Worm (Caenorhabditis elegans) whole organism, young adult: ENCODE measurements around the gene bus-18.

Experiments used
- B0035.1 ChIP-seq: sonication (generic microtip); optimal IDR thresholded peaks from 2 replicates; lab custom pipeline; 2016; ENCODE audit warnings: missing genetic modification characterization, mild to moderate bottlenecking, missing compliant biosample characterization, missing genotype, missing genetic modification reagents
- D2030.7 ChIP-seq: fragments of 200-800 bp; sonication (Bioruptor generic); IDR thresholded peaks from 2 replicates; pipeline ENCODE4 v1.3.6; 2022; ENCODE audit warnings: missing genetic modification reagents, missing genetic modification characterization, missing compliant biosample characterization
- F10E7.11 ChIP-seq: sonication (generic microtip); optimal IDR thresholded peaks from 2 replicates; lab custom pipeline; 2017; ENCODE audit warnings: mild to moderate bottlenecking, missing genetic modification characterization, moderate library complexity, missing compliant biosample characterization
- F33H1.4 ChIP-seq: fragments of 200-800 bp; sonication (Bioruptor generic); IDR thresholded peaks from 2 replicates; pipeline ENCODE4 v1.3.6; 2022; ENCODE audit warnings: missing genetic modification reagents, missing genetic modification characterization, missing compliant biosample characterization
- F49E8.2 ChIP-seq: sonication (generic microtip); optimal IDR thresholded peaks from 3 replicates; lab custom pipeline; 2017; ENCODE audit warnings: missing genetic modification characterization, mild to moderate bottlenecking, missing compliant biosample characterization, antibody characterized with exemption, moderate library complexity; ENCODE audit not compliant: insufficient read depth
- K12H6.12 ChIP-seq: fragments of 200-800 bp; sonication (Bioruptor generic); optimal IDR thresholded peaks from 2 replicates; lab custom pipeline; 2018; ENCODE audit warnings: mild to moderate bottlenecking, missing genetic modification characterization, missing compliant biosample characterization
- Y79H2A.3 ChIP-seq: fragments of 200-800 bp; sonication (Bioruptor generic); conservative IDR thresholded peaks from 2 replicates; pipeline ENCODE4 v1.3.6; 2022; ENCODE audit warnings: missing genetic modification reagents, missing genetic modification characterization, missing compliant biosample characterization
- ama-1 ChIP-seq, 3 experiments: fragments of 150-350 bp in 1 of 3; sonication (generic microtip) in 2 of 3; optimal IDR thresholded peaks; 2 replicates each; lab custom pipeline; 2014 to 2018; ENCODE audit warnings: missing biosample characterization in 2 of 3, missing genetic modification characterization in 2 of 3, missing genetic modification reagents in 2 of 3
- cebp-1 ChIP-seq, 2 experiments: fragments of 200-800 bp in 1 of 2; sonication (Bioruptor generic) in 1 of 2; sonication (generic microtip) in 1 of 2; IDR thresholded peaks in 1 of 2; optimal IDR thresholded peaks in 1 of 2; 2 replicates each; pipeline versions ENCODE4 v1.3.6 to Lab custom; 2017 to 2022; ENCODE audit warnings: missing compliant biosample characterization in 2 of 2, missing genetic modification characterization in 2 of 2, mild to moderate bottlenecking in 1 of 2, missing genetic modification reagents in 1 of 2, moderate library complexity in 1 of 2
- chd-7 ChIP-seq: sonication (generic microtip); optimal IDR thresholded peaks from 2 replicates; lab custom pipeline; 2016; ENCODE audit warnings: mild to moderate bottlenecking, missing genetic modification characterization, moderate library complexity, missing compliant biosample characterization
- dpl-1 ChIP-seq: fragments of 150-350 bp; optimal IDR thresholded peaks from 2 replicates; lab custom pipeline; 2014; ENCODE audit warnings: missing biosample characterization, missing genetic modification reagents, missing genetic modification characterization
- efl-1 ChIP-seq: fragments of 150-350 bp; optimal IDR thresholded peaks from 2 replicates; lab custom pipeline; 2014; ENCODE audit warnings: missing biosample characterization, missing genetic modification reagents, missing genetic modification characterization
- him-1 ChIP-seq: sonication (generic microtip); optimal IDR thresholded peaks from 2 replicates; lab custom pipeline; 2016; ENCODE audit warnings: missing genotype, missing genetic modification reagents, missing genetic modification characterization, missing compliant biosample characterization
- hlh-12 ChIP-seq: sonication (generic microtip); optimal IDR thresholded peaks from 2 replicates; lab custom pipeline; 2016; ENCODE audit warnings: missing genetic modification characterization, missing compliant biosample characterization
- hmg-1.2 ChIP-seq: fragments of 200-800 bp; sonication (Bioruptor generic); IDR thresholded peaks from 2 replicates; pipeline ENCODE4 v1.3.6; 2022; ENCODE audit warnings: missing genetic modification reagents, missing genetic modification characterization, missing compliant biosample characterization
- hrde-1 ChIP-seq: sonication (generic microtip); optimal IDR thresholded peaks from 2 replicates; lab custom pipeline; 2016; ENCODE audit warnings: missing genetic modification characterization, mild to moderate bottlenecking, missing compliant biosample characterization, moderate library complexity, missing genotype, missing genetic modification reagents, borderline replicate concordance
- lag-1 ChIP-seq: fragments of 200-800 bp; sonication (Bioruptor generic); IDR thresholded peaks from 2 replicates; pipeline ENCODE4 v1.3.6; 2022; ENCODE audit warnings: missing genetic modification reagents, missing genetic modification characterization, missing compliant biosample characterization
- lin-35 ChIP-seq, 3 experiments: fragments of 150-350 bp in 2 of 3; sonication (generic microtip) in 1 of 3; optimal IDR thresholded peaks; 2 replicates each; lab custom pipeline; 2014 to 2018; ENCODE audit warnings: missing biosample characterization in 3 of 3, missing genetic modification characterization in 3 of 3, missing genetic modification reagents in 3 of 3
- lir-1 ChIP-seq: fragments of 200-800 bp; sonication (Bioruptor generic); conservative IDR thresholded peaks from 2 replicates; pipeline ENCODE4 v1.3.6; 2022; ENCODE audit warnings: missing genetic modification reagents, missing genetic modification characterization, missing compliant biosample characterization
- lsl-1 ChIP-seq: fragments of 200-800 bp; sonication (Bioruptor generic); optimal IDR thresholded peaks from 2 replicates; lab custom pipeline; 2018; ENCODE audit warnings: mild to moderate bottlenecking, missing genetic modification characterization, moderate library complexity, missing compliant biosample characterization
- lsy-27 ChIP-seq: sonication (generic microtip); optimal IDR thresholded peaks from 2 replicates; lab custom pipeline; 2017; ENCODE audit warnings: missing genetic modification characterization, mild to moderate bottlenecking, missing compliant biosample characterization, antibody characterized with exemption, missing genotype, borderline replicate concordance; ENCODE audit not compliant: insufficient read depth
- madf-3 ChIP-seq: fragments of 200-800 bp; sonication (Bioruptor generic); IDR thresholded peaks from 2 replicates; pipeline ENCODE4 v1.3.6; 2022; ENCODE audit warnings: missing genetic modification reagents, missing genetic modification characterization, missing compliant biosample characterization
- madf-6 ChIP-seq: fragments of 200-800 bp; sonication (Bioruptor generic); IDR thresholded peaks from 2 replicates; pipeline ENCODE4 v1.3.6; 2022; ENCODE audit warnings: missing genetic modification reagents, missing genetic modification characterization, missing compliant biosample characterization
- madf-8 ChIP-seq: fragments of 200-800 bp; sonication (Bioruptor generic); conservative IDR thresholded peaks from 2 replicates; pipeline ENCODE4 v1.3.6; 2022; ENCODE audit warnings: missing genetic modification reagents, missing genetic modification characterization, missing compliant biosample characterization
- mcd-1 ChIP-seq: fragments of 200-800 bp; sonication (Bioruptor generic); IDR thresholded peaks from 2 replicates; pipeline ENCODE4 v1.3.6; 2022; ENCODE audit warnings: missing genetic modification reagents, missing genetic modification characterization, missing compliant biosample characterization
- mxl-1 ChIP-seq: sonication (generic microtip); optimal IDR thresholded peaks from 2 replicates; lab custom pipeline; 2016; ENCODE audit warnings: missing genetic modification characterization, missing compliant biosample characterization
- nfya-1 ChIP-seq: sonication (generic microtip); optimal IDR thresholded peaks from 2 replicates; lab custom pipeline; 2017; ENCODE audit warnings: antibody characterized with exemption, missing compliant biosample characterization, missing genetic modification characterization, borderline replicate concordance; ENCODE audit not compliant: insufficient read depth
- nhr-179 ChIP-seq: sonication (generic microtip); optimal IDR thresholded peaks from 2 replicates; lab custom pipeline; 2016; ENCODE audit warnings: mild to moderate bottlenecking, missing genetic modification characterization, missing compliant biosample characterization
- nhr-90 ChIP-seq: sonication (generic microtip); optimal IDR thresholded peaks from 2 replicates; lab custom pipeline; 2016; ENCODE audit warnings: missing genotype, mild to moderate bottlenecking, missing genetic modification characterization, missing compliant biosample characterization
- repo-1 ChIP-seq: sonication (generic microtip); optimal IDR thresholded peaks from 2 replicates; lab custom pipeline; 2017; ENCODE audit warnings: mild to moderate bottlenecking, missing genetic modification characterization, missing compliant biosample characterization
- snpc-3.4 ChIP-seq: sonication (generic microtip); optimal IDR thresholded peaks from 2 replicates; lab custom pipeline; 2017; ENCODE audit warnings: missing genetic modification characterization, mild to moderate bottlenecking, missing compliant biosample characterization, antibody characterized with exemption, moderate library complexity, missing genotype, missing genetic modification reagents
- xnd-1 ChIP-seq: sonication (generic microtip); optimal IDR thresholded peaks from 2 replicates; lab custom pipeline; 2016; ENCODE audit warnings: missing genotype, missing genetic modification reagents, missing genetic modification characterization, missing compliant biosample characterization
- ztf-18 ChIP-seq: sonication (generic microtip); optimal IDR thresholded peaks from 2 replicates; lab custom pipeline; 2016; ENCODE audit warnings: missing genotype, mild to moderate bottlenecking, missing genetic modification characterization, missing compliant biosample characterization
- ztf-28 ChIP-seq: fragments of 200-800 bp; sonication (Bioruptor generic); IDR thresholded peaks from 2 replicates; pipeline ENCODE4 v1.3.6; 2022; ENCODE audit warnings: missing genetic modification reagents, missing genetic modification characterization, missing compliant biosample characterization

bus-18 gene

DNA sequence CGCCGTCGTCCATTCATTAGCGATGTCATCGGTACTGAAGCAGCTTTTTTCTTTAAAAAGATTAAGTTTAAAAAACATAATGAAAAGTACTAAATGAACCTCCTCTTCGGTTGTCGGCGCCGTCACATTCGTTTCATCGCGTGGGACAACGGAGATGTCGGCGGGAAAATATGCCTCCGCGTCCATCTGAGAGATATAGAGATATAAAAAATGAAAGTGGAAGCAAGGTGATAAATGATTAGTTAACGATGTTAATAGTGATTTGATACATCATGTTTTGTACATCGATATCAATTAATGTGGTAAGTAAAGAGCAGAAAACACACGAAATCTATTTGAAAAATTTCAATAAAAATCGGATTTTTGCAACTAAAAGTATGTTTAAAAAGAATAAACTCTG, 13.7 kb downstream of the bus-18 start, which contains the start of gene F55A11.7:
TSS of gene F55A11.7 (minus strand) at position 186 of the 400 bp plus-strand sequence.
- TF ChIP-seq lsy-27 (tag; lab: Kevin White, UChicago) (no peak), ztf-18 (no peak), snpc-3.4 (no peak), hrde-1 (tag; lab: Kevin White, UChicago) (no peak), ama-1 (optimal IDR thresholded peaks at IDR 0.05; lab: Kevin White, UChicago) (no peak), ama-1 (GFP tag; optimal IDR thresholded peaks at IDR 0.05; lab: Kevin White, UChicago) (no peak), hmg-1.2 (GFP tag; lab: Robert Waterston, UW) (no peak), nfya-1 (tag; lab: Kevin White, UChicago) (no peak), lin-35 (GFP tag; optimal IDR thresholded peaks at IDR 0.05; lab: Kevin White, UChicago) (no peak)

DNA sequence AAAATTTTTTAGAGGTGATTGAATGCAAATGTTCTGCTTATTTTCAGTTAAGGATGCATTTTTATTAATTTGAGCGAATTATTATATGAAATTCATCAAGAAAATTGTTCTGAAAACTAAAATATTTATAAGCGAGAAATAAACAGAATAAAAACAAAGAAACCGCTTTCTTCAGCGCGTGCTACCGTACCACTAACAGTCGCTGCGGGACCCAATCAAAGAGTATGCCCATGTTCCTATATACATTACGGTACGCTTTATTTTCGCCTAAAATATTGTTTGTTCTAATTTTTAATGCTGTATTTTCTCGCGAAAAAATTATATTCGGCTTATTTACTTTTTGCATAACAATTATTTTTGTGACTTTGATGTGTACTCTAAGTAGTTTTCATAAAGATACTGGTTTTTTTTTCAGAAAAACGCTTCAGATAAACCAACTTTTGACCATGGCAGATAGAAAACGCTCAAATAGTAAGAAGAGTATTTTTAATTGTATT, 14.3 kb downstream of the bus-18 start, which contains the start of gene F55A11.8:
TSS of gene F55A11.8 (plus strand) at position 447 of the 497 bp plus-strand sequence.
- TF ChIP-seq lag-1 (GFP tag; lab: Robert Waterston, UW), result no peak
- no peak for TF ChIP-seq nhr-90 (tag; lab: Kevin White, UChicago)
- peak; percentile 13; the same call in 1 of the 2 replicates for TF ChIP-seq hmg-1.2 (GFP tag; lab: Robert Waterston, UW)
- peak; percentile 50 for TF ChIP-seq him-1
- peak; percentile 86 for TF ChIP-seq xnd-1 (tag; lab: Kevin White, UChicago)
- no peak for TF ChIP-seq lir-1
- TF ChIP-seq dpl-1 (GFP tag; lab: Kevin White, UChicago), result no peak
- no peak for TF ChIP-seq cebp-1 (GFP tag; IDR thresholded peaks at IDR 0.05; lab: Robert Waterston, UW)
- no peak for TF ChIP-seq cebp-1 (tag; optimal IDR thresholded peaks at IDR 0.05; lab: Kevin White, UChicago)
- peak; percentile 25 for TF ChIP-seq F49E8.2 (tag; lab: Kevin White, UChicago)
- TF ChIP-seq Y79H2A.3 (GFP tag; lab: Robert Waterston, UW), result no peak
- 0 out of 2 replicates have a peak, but pooled peaks have one; percentile 55 for TF ChIP-seq madf-3 (GFP tag; lab: Robert Waterston, UW)
- peak; percentile 64 for TF ChIP-seq efl-1 (GFP tag; lab: Kevin White, UChicago)
- peak; percentile 92 for TF ChIP-seq F33H1.4 (GFP tag; lab: Robert Waterston, UW)
- peak; percentile 89 for TF ChIP-seq madf-6 (GFP tag; lab: Robert Waterston, UW)
- TF ChIP-seq D2030.7 (GFP tag; lab: Robert Waterston, UW), result 0 out of 2 replicates have a peak, but pooled peaks have one; percentile 14
- TF ChIP-seq lsl-1 (GFP tag; lab: Kevin White, UChicago), result peak; percentile 95
- peak; percentile 62; the same call in 1 of the 2 replicates for TF ChIP-seq madf-8 (GFP tag; lab: Robert Waterston, UW)

DNA sequence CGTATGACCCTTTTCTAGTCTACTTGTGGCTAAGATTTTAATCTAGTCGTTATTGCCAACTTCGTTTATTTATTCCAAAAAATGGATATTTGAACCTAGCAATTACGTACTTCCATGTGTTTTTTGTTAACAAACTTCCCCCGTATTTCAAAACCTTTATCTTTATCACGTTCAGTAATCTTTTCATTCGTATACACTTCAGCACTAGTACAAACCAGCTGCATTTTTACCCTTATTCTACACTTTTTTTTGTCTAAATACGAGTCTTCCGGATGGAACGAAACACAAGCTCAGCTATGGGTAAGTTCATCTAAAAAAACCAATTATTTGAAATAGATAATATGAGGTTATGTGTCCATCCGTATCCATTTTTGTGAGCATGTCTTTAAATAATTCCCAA, 16.0 kb downstream of the bus-18 start, which contains the start of gene D2023.1:
TSS of gene D2023.1 (plus strand) at position 77 of the 400 bp plus-strand sequence.
- TF ChIP-seq F10E7.11 (no peak), him-1 (no peak), lag-1 (GFP tag; lab: Robert Waterston, UW) (no peak), K12H6.12 (tag; lab: Kevin White, UChicago) (no peak), B0035.1 (tag; lab: Kevin White, UChicago) (no peak), mxl-1 (tag; lab: Kevin White, UChicago) (no peak), chd-7 (tag; lab: Kevin White, UChicago) (no peak), nhr-179 (no peak), repo-1 (tag; lab: Kevin White, UChicago) (no peak), mcd-1 (no peak), hlh-12 (tag; lab: Kevin White, UChicago) (no peak), ztf-28 (GFP tag; lab: Robert Waterston, UW) (no peak), madf-3 (GFP tag; lab: Robert Waterston, UW) (no peak)
